Worm (Caenorhabditis elegans): Measurements from ENCODE around the gene Y59C2A.2.

Gene Y59C2A.2

DNA sequence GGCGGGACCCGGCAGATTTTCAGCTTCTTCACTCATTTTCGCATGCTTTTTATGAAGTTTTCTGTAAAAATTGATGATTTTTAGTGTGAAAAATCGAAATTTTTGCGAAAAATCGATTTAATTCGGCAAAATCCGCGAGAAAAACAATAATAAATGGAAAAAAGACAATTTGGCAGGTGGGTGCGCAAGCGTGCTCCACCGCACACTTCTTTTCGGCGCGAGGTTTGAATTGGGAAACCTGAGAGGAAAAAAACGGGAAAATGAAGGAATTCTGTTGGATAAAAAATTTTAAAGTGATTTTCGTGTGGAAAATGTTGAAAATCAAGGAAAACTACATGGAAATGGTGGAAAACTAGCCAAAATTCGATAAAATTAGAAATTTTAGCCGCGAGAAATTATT lies at the start of gene Y59C2A.2:
Y59C2A.2 (minus strand) TSS at position 61 of the 400 bp plus-strand sequence.
- no peak for TF ChIP-seq ceh-2 (tag; optimal IDR thresholded peaks at IDR 0.05)
- peak; percentile 0 for TF ChIP-seq unc-42 (tag; optimal IDR thresholded peaks at IDR 0.05)
- TF ChIP-seq tbx-2 (tag; optimal IDR thresholded peaks at IDR 0.05) = no peak
- no peak for TF ChIP-seq hlh-6 (tag; optimal IDR thresholded peaks at IDR 0.05)
- no peak for TF ChIP-seq fax-1 (tag; optimal IDR thresholded peaks at IDR 0.05)
- no peak for TF ChIP-seq pat-9 (tag; optimal IDR thresholded peaks at IDR 0.05)

DNA sequence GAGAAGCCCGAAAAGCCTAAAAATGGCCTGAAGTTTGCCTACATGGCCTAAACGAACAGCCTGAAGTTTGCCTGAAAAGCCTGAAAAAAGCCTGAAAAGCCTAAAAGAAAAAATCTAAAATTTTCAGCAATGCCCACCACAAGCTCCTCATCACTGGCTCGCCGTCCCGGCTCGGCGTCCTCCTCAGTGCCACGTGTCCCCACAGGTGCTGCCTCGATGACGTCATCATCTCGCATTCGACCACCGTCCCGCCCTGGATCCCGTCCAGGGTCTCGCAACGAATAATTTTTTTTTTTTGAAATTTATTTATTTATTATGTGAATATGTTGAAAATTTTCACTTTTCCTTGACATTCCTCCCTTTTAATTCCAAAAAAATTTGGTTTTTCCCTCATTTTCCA lies 49.7 kb upstream of the Y59C2A.2 start:
- TF ChIP-seq pha-4 (tag; optimal IDR thresholded peaks at IDR 0.05) (no peak), ceh-6 (GFP tag; optimal IDR thresholded peaks at IDR 0.05) (no peak), madf-2 (tag; optimal IDR thresholded peaks at IDR 0.05) (no peak), gmeb-2 (tag; optimal IDR thresholded peaks at IDR 0.05) (no peak), tbx-7 (tag; optimal IDR thresholded peaks at IDR 0.05) (no peak), dve-1 (tag; optimal IDR thresholded peaks at IDR 0.05) (no peak), pqm-1 (tag; optimal IDR thresholded peaks at IDR 0.05) (no peak), nhr-11 (tag; optimal IDR thresholded peaks at IDR 0.05) (no peak), sox-4 (tag; optimal IDR thresholded peaks at IDR 0.05) (no peak), syd-9 (tag; optimal IDR thresholded peaks at IDR 0.05) (no peak), unc-3 (GFP tag; conservative IDR thresholded peaks at IDR 0.05) (no peak), unc-3 (tag; optimal IDR thresholded peaks at IDR 0.05) (no peak), pha-2 (tag; optimal IDR thresholded peaks at IDR 0.05) (no peak), unc-42 (tag; optimal IDR thresholded peaks at IDR 0.05) (no peak), ceh-31 (tag; optimal IDR thresholded peaks at IDR 0.05) (no peak), pros-1 (tag; optimal IDR thresholded peaks at IDR 0.05) (no peak), rnt-1 (tag; optimal IDR thresholded peaks at IDR 0.05) (no peak)

DNA sequence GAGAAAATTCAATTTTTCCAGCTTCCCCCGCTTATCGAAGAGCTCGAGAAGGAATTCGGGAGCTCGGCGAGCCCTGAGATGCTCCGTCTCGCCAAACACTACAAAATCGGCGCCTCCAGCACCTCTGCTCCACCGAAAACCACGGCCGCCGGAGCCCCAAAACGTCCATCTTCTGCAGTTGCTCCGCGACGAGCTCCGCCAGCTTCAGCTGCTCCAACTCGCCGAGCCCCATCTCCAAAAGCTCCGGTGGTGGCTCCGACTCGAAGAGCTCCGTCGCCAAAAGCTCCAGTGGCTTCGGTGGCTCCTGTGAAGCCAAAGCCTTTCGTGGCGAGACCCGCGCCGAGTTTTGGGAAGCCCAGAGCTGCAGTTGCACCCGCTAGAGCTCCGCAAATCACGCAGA lies 47.7 kb upstream of the Y59C2A.2 start:
- TF ChIP-seq pag-3 (tag; optimal IDR thresholded peaks at IDR 0.05; ENCODE audit: borderline replicate concordance) = no peak
- no peak for TF ChIP-seq ceh-22 (tag; optimal IDR thresholded peaks at IDR 0.05)
- no peak for TF ChIP-seq ceh-34 (tag; optimal IDR thresholded peaks at IDR 0.05)
- TF ChIP-seq F13H6.1 (tag; optimal IDR thresholded peaks at IDR 0.05) = no peak
- TF ChIP-seq unc-55 (GFP tag; optimal IDR thresholded peaks at IDR 0.05) = no peak
- TF ChIP-seq fkh-6 (tag; optimal IDR thresholded peaks at IDR 0.05) = no peak
- no peak for TF ChIP-seq ceh-30 (tag; optimal IDR thresholded peaks at IDR 0.05)
- no peak for TF ChIP-seq nfya-1 (tag; optimal IDR thresholded peaks at IDR 0.05)
- TF ChIP-seq hlh-13 (GFP tag; optimal IDR thresholded peaks at IDR 0.05) = no peak
- TF ChIP-seq ceh-19 (GFP tag; optimal IDR thresholded peaks at IDR 0.05) = no peak

DNA sequence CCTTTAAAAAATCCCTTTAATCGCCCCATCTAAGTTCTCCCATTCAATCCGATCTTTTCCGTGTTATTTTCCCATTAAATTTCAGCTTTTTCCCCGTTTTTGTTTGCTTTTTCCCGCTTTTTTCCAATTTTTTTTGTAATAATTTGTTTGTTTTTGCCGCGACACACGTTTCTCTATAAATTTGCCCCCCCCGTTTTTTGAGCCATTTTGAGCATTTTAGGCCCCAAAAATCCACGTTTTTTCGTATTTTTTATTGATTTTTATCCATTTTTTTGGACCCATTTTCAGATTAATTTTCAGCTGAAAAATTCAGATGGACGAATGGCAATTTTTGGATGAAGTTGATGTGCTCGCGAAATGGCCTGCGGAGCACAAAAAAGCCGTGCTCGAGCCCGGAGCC lies 39.4 kb upstream of the Y59C2A.2 start, which contains the start of gene F54A3.2:
F54A3.2 (plus strand) TSS at position 301 of the 400 bp plus-strand sequence.
- no peak for TF ChIP-seq mec-3 (tag; optimal IDR thresholded peaks at IDR 0.05; ENCODE audit: borderline replicate concordance)
- no peak for TF ChIP-seq pha-4 (tag; optimal IDR thresholded peaks at IDR 0.05)
- no peak for TF ChIP-seq dmd-4 (tag; optimal IDR thresholded peaks at IDR 0.05; ENCODE audit: borderline replicate concordance)
- TF ChIP-seq unc-55 (GFP tag; optimal IDR thresholded peaks at IDR 0.05) = no peak
- TF ChIP-seq unc-3 (GFP tag; conservative IDR thresholded peaks at IDR 0.05) = no peak
- TF ChIP-seq unc-3 (tag; optimal IDR thresholded peaks at IDR 0.05) = no peak
- no peak for TF ChIP-seq tbx-2 (tag; optimal IDR thresholded peaks at IDR 0.05)
- TF ChIP-seq hlh-30 (tag; optimal IDR thresholded peaks at IDR 0.05; ENCODE audit: insufficient read depth) = no peak
- no peak for TF ChIP-seq ceh-34 (tag; optimal IDR thresholded peaks at IDR 0.05)

DNA sequence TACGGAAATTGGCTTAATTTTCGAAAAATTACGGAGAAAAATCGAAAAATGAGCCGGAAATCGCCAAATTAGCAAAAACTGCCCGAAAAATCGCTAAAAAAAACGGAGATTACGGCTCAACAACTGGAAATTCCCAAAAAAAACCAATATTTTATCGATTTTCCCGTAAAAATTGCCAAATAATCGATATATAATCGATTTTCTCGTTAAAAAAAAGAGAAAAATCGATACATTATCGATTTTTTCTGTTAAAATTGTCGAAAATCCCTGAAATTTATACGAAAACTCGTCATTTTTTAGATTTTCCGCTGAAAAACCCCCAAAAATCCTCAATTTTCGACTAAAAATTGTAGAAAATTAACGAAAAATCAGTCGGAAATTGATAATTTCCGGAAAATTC lies 32.4 kb upstream of the Y59C2A.2 start:
- TF ChIP-seq unc-3 (GFP tag; conservative IDR thresholded peaks at IDR 0.05) (no peak), unc-3 (tag; optimal IDR thresholded peaks at IDR 0.05) (no peak), rnt-1 (tag; optimal IDR thresholded peaks at IDR 0.05) (no peak), elt-4 (tag; optimal IDR thresholded peaks at IDR 0.05) (no peak), mec-3 (tag; optimal IDR thresholded peaks at IDR 0.05; ENCODE audit: borderline replicate concordance) (no peak), ceh-48 (tag; optimal IDR thresholded peaks at IDR 0.05) (peak; percentile 1)

All from whole organism, late embryonic.